Worm (Caenorhabditis elegans): ENCODE measurements around the gene sqv-3.

- no peak for TF ChIP-seq nhr-12 (tag; optimal IDR thresholded peaks at IDR 0.05)
- no peak for TF ChIP-seq nhr-11 (tag; optimal IDR thresholded peaks at IDR 0.05)
- TF ChIP-seq lin-39 (tag; optimal IDR thresholded peaks at IDR 0.05) = no peak
- TF ChIP-seq mdl-1 (tag; optimal IDR thresholded peaks at IDR 0.05) = no peak
- no peak for TF ChIP-seq unc-62 (GFP tag; optimal IDR thresholded peaks at IDR 0.05)
- TF ChIP-seq ztf-11 (tag; optimal IDR thresholded peaks at IDR 0.05) = no peak
- TF ChIP-seq unc-39 (tag; optimal IDR thresholded peaks at IDR 0.05) = no peak
- no peak for TF ChIP-seq zag-1 (tag; optimal IDR thresholded peaks at IDR 0.05)
- no peak for TF ChIP-seq elt-1 (tag; optimal IDR thresholded peaks at IDR 0.05)
Measured at ce11 chrIII:9752852-9753251, 27.3 kb downstream of the sqv-3 start, which contains the start of gene ech-6.
